Fruit fly (Drosophila melanogaster) Kc167 (cell line): ENCODE results near the gene CG1273.

Experiments used
- Myc ChIP-seq: fragments of >200 bp; optimal IDR thresholded peaks from 2 replicates; lab custom pipeline; 2017; ENCODE audit warnings: missing external identifiers
- ttk ChIP-seq: sonication (Bioruptor generic); optimal IDR thresholded peaks from 2 replicates; lab custom pipeline; 2017; ENCODE audit warnings: missing external identifiers

DNA sequence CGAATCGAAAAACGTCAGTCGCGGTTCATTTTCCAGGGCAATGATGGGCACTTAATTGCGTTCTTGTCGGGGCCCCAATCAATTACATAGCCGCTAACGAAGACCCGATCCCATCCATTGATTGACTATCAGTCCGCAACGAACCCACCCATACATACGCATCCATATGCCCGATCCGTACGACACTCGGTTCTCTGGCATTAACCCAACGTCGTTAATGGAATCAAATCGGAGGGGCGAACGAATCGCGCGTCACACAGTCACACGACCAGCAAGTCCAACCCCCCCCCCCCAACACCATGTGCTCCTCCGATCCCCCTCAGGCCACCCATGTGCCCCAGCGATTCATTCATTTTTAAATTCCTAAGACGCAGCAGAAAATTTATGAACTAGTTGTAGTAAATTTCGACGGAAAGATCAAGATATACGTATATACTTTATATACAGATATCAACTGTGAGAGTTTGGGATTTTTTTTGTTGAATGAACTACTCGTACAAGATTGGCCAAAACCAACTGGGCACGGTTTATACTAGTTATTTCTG is 42.2 kb upstream of the CG1273 start:
- TF ChIP-seq Myc (lab: Kevin White, UChicago) = no peak
- no peak for TF ChIP-seq ttk
